Fruit fly (Drosophila melanogaster) whole organism, embryonic: ENCODE data around the gene CG32161.
A peak's percentile ranks its signal among the peaks of the same experiment; 100 is the strongest.

ENCODE experiments used
- Asciz ChIP-seq: fragments of 200-800 bp; sonication (Bioruptor generic); optimal IDR thresholded peaks from 2 replicates; lab custom pipeline; 2017; ENCODE audit warnings: missing biosample characterization, mild to moderate bottlenecking, missing genetic modification characterization, missing genetic modification reagents
- Awh ChIP-seq: fragments of 200-800 bp; sonication (Bioruptor generic); IDR thresholded peaks from 2 replicates; pipeline ENCODE4, ENCODE4 v1.3.6; 2022; ENCODE audit warnings: missing biosample characterization, missing genetic modification characterization
- Blimp-1 ChIP-seq: fragments of 200-800 bp; sonication (Bioruptor generic); optimal IDR thresholded peaks from 3 replicates; lab custom pipeline; 2018; ENCODE audit warnings: missing biosample characterization, missing genetic modification characterization, mild to moderate bottlenecking, moderate library complexity, missing genetic modification reagents
- BtbVII ChIP-seq: fragments of 200-800 bp; sonication (Bioruptor generic); optimal IDR thresholded peaks from 3 replicates; lab custom pipeline; 2017; ENCODE audit warnings: missing biosample characterization, mild to moderate bottlenecking, missing genetic modification characterization
- C15 ChIP-seq: fragments of 200-800 bp; sonication (Bioruptor generic); IDR thresholded peaks from 3 replicates; pipeline ENCODE4 v1.3.6; 2022; ENCODE audit warnings: missing biosample characterization, missing genetic modification characterization
- CG11093 ChIP-seq: fragments of 200-800 bp; sonication (Bioruptor generic); IDR thresholded peaks from 3 replicates; pipeline ENCODE4 v1.3.6; 2022; ENCODE audit warnings: missing biosample characterization, missing genetic modification characterization
- CG13296 ChIP-seq: fragments of 200-800 bp; sonication (Bioruptor generic); optimal IDR thresholded peaks from 3 replicates; lab custom pipeline; 2018; ENCODE audit warnings: missing biosample characterization, mild to moderate bottlenecking, missing genetic modification characterization
- CG14710 ChIP-seq: fragments of 200-800 bp; sonication (Bioruptor generic); optimal IDR thresholded peaks from 3 replicates; lab custom pipeline; 2019; ENCODE audit warnings: missing biosample characterization, mild to moderate bottlenecking, missing genetic modification characterization, moderate library complexity
- CG17802 ChIP-seq: fragments of 200-800 bp; sonication (Bioruptor generic); optimal IDR thresholded peaks from 2 replicates; lab custom pipeline; 2018; ENCODE audit warnings: missing biosample characterization, mild to moderate bottlenecking, missing genetic modification characterization, moderate library complexity
- CG17912 ChIP-seq: fragments of 200-800 bp; sonication (Bioruptor generic); optimal IDR thresholded peaks from 2 replicates; lab custom pipeline; 2018; ENCODE audit warnings: missing biosample characterization, mild to moderate bottlenecking, missing genetic modification characterization
- CG18011 ChIP-seq: fragments of 200-800 bp; sonication (Bioruptor generic); optimal IDR thresholded peaks from 2 replicates; lab custom pipeline; 2017; ENCODE audit warnings: missing biosample characterization, missing genetic modification characterization, mild to moderate bottlenecking, moderate library complexity, missing genotype
- CG1832 ChIP-seq: fragments of 200-800 bp; sonication (Bioruptor generic); optimal IDR thresholded peaks from 2 replicates; lab custom pipeline; 2017; ENCODE audit warnings: missing biosample characterization, mild to moderate bottlenecking, missing genetic modification characterization, inconsistent platforms
- CG2116 ChIP-seq: fragments of 200-800 bp; sonication (Bioruptor generic); optimal IDR thresholded peaks from 3 replicates; lab custom pipeline; 2018; ENCODE audit warnings: missing biosample characterization, mild to moderate bottlenecking, missing genetic modification characterization
- CG2120 ChIP-seq: fragments of 200-800 bp; sonication (Bioruptor generic); optimal IDR thresholded peaks from 3 replicates; lab custom pipeline; 2016; ENCODE audit warnings: missing biosample characterization, missing genetic modification characterization
- CG33213 ChIP-seq: fragments of 200-800 bp; sonication (Bioruptor generic); optimal IDR thresholded peaks from 3 replicates; lab custom pipeline; 2016; ENCODE audit warnings: missing biosample characterization, missing genetic modification characterization
- CG3995 ChIP-seq: fragments of 200-800 bp; sonication (Bioruptor generic); optimal IDR thresholded peaks from 3 replicates; lab custom pipeline; 2016; ENCODE audit warnings: missing biosample characterization, missing genetic modification characterization
- CG6175 ChIP-seq: fragments of 200-800 bp; sonication (Bioruptor generic); IDR thresholded peaks from 3 replicates; pipeline ENCODE4 v1.3.6; 2022; ENCODE audit warnings: missing biosample characterization, missing genetic modification characterization
- CG8924 ChIP-seq: fragments of 200-800 bp; optimal IDR thresholded peaks from 3 replicates; lab custom pipeline; 2019; ENCODE audit warnings: missing biosample characterization, mild to moderate bottlenecking, missing genetic modification characterization, moderate library complexity
- Dfd ChIP-seq, 2 experiments: fragments of >200 bp; optimal IDR thresholded peaks; 2 replicates each; lab custom pipeline; 2017; ENCODE audit warnings: missing biosample characterization in 2 of 2, missing genetic modification characterization in 2 of 2
- Dip2 ChIP-seq: fragments of 200-800 bp; sonication (Bioruptor generic); IDR thresholded peaks from 2 replicates; pipeline ENCODE4 v1.3.6; 2022; ENCODE audit warnings: missing biosample characterization, missing genetic modification characterization
- Dll ChIP-seq: fragments of 200-800 bp; sonication (Bioruptor generic); IDR thresholded peaks from 4 replicates; pipeline ENCODE4 v1.3.6; 2022; ENCODE audit warnings: missing biosample characterization, missing genetic modification characterization; ENCODE audit not compliant: partially characterized antibody
- Dp ChIP-seq: fragments of 200-800 bp; sonication (Bioruptor generic); optimal IDR thresholded peaks from 2 replicates; lab custom pipeline; 2018; ENCODE audit warnings: missing biosample characterization, mild to moderate bottlenecking, missing genetic modification characterization, moderate library complexity
- Elba2 ChIP-seq: fragments of 200-800 bp; sonication (Bioruptor generic); optimal IDR thresholded peaks from 3 replicates; lab custom pipeline; 2016; ENCODE audit warnings: missing biosample characterization, missing genetic modification characterization
- Rx ChIP-seq: fragments of 200-800 bp; sonication (Bioruptor generic); IDR thresholded peaks from 2 replicates; pipeline ENCODE4 v1.3.6; 2022; ENCODE audit warnings: missing biosample characterization, missing genetic modification characterization
- Sry-δ ChIP-seq: fragments of 200-800 bp; sonication (Bioruptor generic); optimal IDR thresholded peaks from 2 replicates; lab custom pipeline; 2016; ENCODE audit warnings: missing biosample characterization, missing genetic modification characterization
- Trl ChIP-seq, 3 experiments: fragments of >200 bp in 2 of 3; fragments of 200-800 bp in 1 of 3; sonication (Bioruptor generic) in 1 of 3; optimal IDR thresholded peaks; 2 replicates in 1 of 3; 3 replicates in 2 of 3; lab custom pipeline; 2016 to 2017; ENCODE audit warnings: missing biosample characterization in 1 of 3, missing genetic modification characterization in 1 of 3
- Usf ChIP-seq: fragments of 200-800 bp; sonication (Bioruptor generic); optimal IDR thresholded peaks from 2 replicates; lab custom pipeline; 2017; ENCODE audit warnings: missing genotype, missing biosample characterization, missing genetic modification characterization
- ato ChIP-seq: fragments of 200-800 bp; sonication (Bioruptor generic); IDR thresholded peaks from 2 replicates; pipeline ENCODE4 v1.3.6; 2022; ENCODE audit warnings: missing biosample characterization, missing genetic modification characterization; ENCODE audit not compliant: partially characterized antibody
- bab2 ChIP-seq: fragments of 200-800 bp; sonication (Bioruptor generic); optimal IDR thresholded peaks from 2 replicates; lab custom pipeline; 2016; ENCODE audit warnings: missing biosample characterization, missing genetic modification characterization
- cato ChIP-seq: fragments of 200-800 bp; sonication (Bioruptor generic); optimal IDR thresholded peaks from 2 replicates; lab custom pipeline; 2016; ENCODE audit warnings: missing biosample characterization, missing genetic modification characterization, borderline replicate concordance
- dati ChIP-seq: fragments of 200-800 bp; sonication (Bioruptor generic); IDR thresholded peaks from 2 replicates; pipeline ENCODE4 v1.3.6; 2022; ENCODE audit warnings: missing biosample characterization, missing genetic modification characterization
- dpn ChIP-seq, 2 experiments: fragments of 200-800 bp; sonication (Bioruptor generic); optimal IDR thresholded peaks; 3 replicates each; lab custom pipeline; 2016; ENCODE audit warnings: missing biosample characterization in 2 of 2, missing genetic modification characterization in 2 of 2
- eyg ChIP-seq: fragments of 200-800 bp; sonication (Bioruptor generic); optimal IDR thresholded peaks from 3 replicates; lab custom pipeline; 2016; ENCODE audit warnings: missing biosample characterization, missing genetic modification characterization
- fd3F ChIP-seq: fragments of 200-800 bp; sonication (Bioruptor generic); optimal IDR thresholded peaks from 2 replicates; lab custom pipeline; 2018; ENCODE audit warnings: missing biosample characterization, mild to moderate bottlenecking, missing genetic modification characterization, moderate library complexity
- fru ChIP-seq: fragments of >200 bp; optimal IDR thresholded peaks from 2 replicates; lab custom pipeline; 2017
- gfzf ChIP-seq: fragments of 200-800 bp; sonication (Bioruptor generic); optimal IDR thresholded peaks from 2 replicates; lab custom pipeline; 2016; ENCODE audit warnings: missing biosample characterization, mild to moderate bottlenecking, missing genetic modification characterization, moderate library complexity
- hkb ChIP-seq, 2 experiments: fragments of 200-800 bp in 1 of 2; fragments of >200 bp in 1 of 2; sonication (Bioruptor generic) in 1 of 2; IDR thresholded peaks in 1 of 2; optimal IDR thresholded peaks in 1 of 2; 2 replicates each; pipeline versions ENCODE4 v1.3.6 to Lab custom; 2017 to 2022; ENCODE audit warnings: missing biosample characterization in 1 of 2, missing genetic modification characterization in 1 of 2
- inv ChIP-seq: fragments of 200-800 bp; sonication (Bioruptor generic); IDR thresholded peaks from 2 replicates; pipeline ENCODE4 v1.3.6; 2022; ENCODE audit warnings: missing biosample characterization, missing genetic modification characterization; ENCODE audit not compliant: partially characterized antibody
- knrl ChIP-seq: fragments of 200-800 bp; sonication (Bioruptor generic); IDR thresholded peaks from 3 replicates; pipeline ENCODE4 v1.3.6; 2022; ENCODE audit warnings: missing biosample characterization, missing genetic modification characterization; ENCODE audit not compliant: partially characterized antibody
- lilli ChIP-seq: fragments of 200-800 bp; sonication (Bioruptor generic); optimal IDR thresholded peaks from 3 replicates; lab custom pipeline; 2016; ENCODE audit warnings: missing biosample characterization, missing genetic modification characterization
- lov ChIP-seq, 2 experiments: fragments of 200-800 bp in 1 of 2; fragments of >200 bp in 1 of 2; sonication (Bioruptor generic) in 1 of 2; IDR thresholded peaks in 1 of 2; optimal IDR thresholded peaks in 1 of 2; 2 replicates in 1 of 2; 3 replicates in 1 of 2; pipeline versions ENCODE4 v1.3.6 to Lab custom; 2017 to 2022; ENCODE audit warnings: missing biosample characterization in 1 of 2, missing genetic modification characterization in 1 of 2
- mld ChIP-seq: fragments of 200-800 bp; sonication (Bioruptor generic); IDR thresholded peaks from 3 replicates; pipeline ENCODE4 v1.3.6; 2022; ENCODE audit warnings: missing biosample characterization, missing genetic modification characterization; ENCODE audit not compliant: partially characterized antibody
- pan ChIP-seq, 4 experiments: fragments of >200 bp in 3 of 4; fragments of 200-800 bp in 1 of 4; sonication (Bioruptor generic) in 1 of 4; optimal IDR thresholded peaks in 3 of 4; IDR thresholded peaks in 1 of 4; 2 replicates each; pipeline versions ENCODE4 v1.3.6 to Lab custom; 2017 to 2022; ENCODE audit warnings: missing biosample characterization in 2 of 4, missing genetic modification characterization in 2 of 4, mixed read lengths in 1 of 4
- pros ChIP-seq: fragments of 200-800 bp; sonication (Bioruptor generic); optimal IDR thresholded peaks from 3 replicates; lab custom pipeline; 2019; ENCODE audit warnings: missing biosample characterization, mild to moderate bottlenecking, missing genetic modification characterization, moderate library complexity
- pzg ChIP-seq: fragments of 200-800 bp; sonication (Bioruptor generic); optimal IDR thresholded peaks from 3 replicates; lab custom pipeline; 2018; ENCODE audit warnings: missing biosample characterization, mild to moderate bottlenecking, missing genetic modification characterization, moderate library complexity
- slou ChIP-seq: fragments of 200-800 bp; sonication (Bioruptor generic); optimal IDR thresholded peaks from 3 replicates; lab custom pipeline; 2016; ENCODE audit warnings: missing biosample characterization, missing genetic modification characterization
- slp2 ChIP-seq: fragments of 200-800 bp; sonication (Bioruptor generic); optimal IDR thresholded peaks from 2 replicates; lab custom pipeline; 2016; ENCODE audit warnings: missing biosample characterization, missing genetic modification characterization
- tll ChIP-seq, 2 experiments: fragments of 200-800 bp in 1 of 2; fragments of >200 bp in 1 of 2; sonication (Bioruptor generic) in 1 of 2; optimal IDR thresholded peaks; 2 replicates each; lab custom pipeline; 2017 to 2019; ENCODE audit warnings: missing biosample characterization in 2 of 2, missing genetic modification characterization in 2 of 2, mild to moderate bottlenecking in 1 of 2, moderate library complexity in 1 of 2

CG32161 gene

DNA sequence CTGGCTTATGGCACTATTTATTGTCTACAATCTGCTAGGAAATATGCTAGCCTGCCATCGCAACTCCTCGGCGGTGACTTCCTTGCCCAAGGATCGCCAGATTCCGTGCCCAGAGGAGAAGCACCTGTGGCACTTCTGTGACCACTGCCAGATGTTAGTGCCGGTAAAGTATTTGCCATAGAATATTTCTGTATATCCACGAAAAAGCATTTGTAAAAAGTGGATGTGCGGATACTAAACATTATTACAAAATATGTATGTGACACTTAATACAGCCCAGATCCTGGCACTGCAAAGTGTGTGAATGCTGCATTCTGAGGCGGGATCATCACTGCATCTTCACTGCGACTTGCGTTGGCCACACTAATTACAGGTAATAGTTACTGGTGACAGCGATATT is 14.9 kb downstream of the CG32161 start (continued):
- TF ChIP-seq Trl (optimal IDR thresholded peaks at IDR 0.05; lab: Kevin White, UChicago) (no peak), Trl (GFP tag; optimal IDR thresholded peaks at IDR 0.05; lab: Kevin White, UChicago) (no peak), mld (GFP tag; lab: Robert Waterston, UW) (no peak), bab2 (GFP tag; lab: Kevin White, UChicago) (no peak), pan (optimal IDR thresholded peaks at IDR 0.05; lab: Kevin White, UChicago) (no peak), pan (GFP tag; optimal IDR thresholded peaks at IDR 0.05 in 1 of 2, IDR thresholded peaks at IDR 0.05 in 1 of 2) (no peak), Dip2 (GFP tag; lab: Robert Waterston, UW) (no peak), lilli (no peak), CG6175 (GFP tag; lab: Robert Waterston, UW) (no peak), lov (optimal IDR thresholded peaks at IDR 0.05; lab: Kevin White, UChicago) (no peak), lov (GFP tag; IDR thresholded peaks at IDR 0.05; lab: Robert Waterston, UW) (no peak), pros (no peak), Asciz (GFP tag; lab: Kevin White, UChicago) (no peak), dati (GFP tag; lab: Robert Waterston, UW) (no peak), CG14710 (peak; percentile 49), CG3995 (GFP tag; lab: Kevin White, UChicago) (peak; percentile 30), cato (GFP tag; lab: Kevin White, UChicago) (no peak), Elba2 (peak; percentile 50), tll (GFP tag; optimal IDR thresholded peaks at IDR 0.05; lab: Kevin White, UChicago) (peak in 1 of 2 experiments; percentile 94), eyg (no peak), Awh (no peak), ato (GFP tag; lab: Robert Waterston, UW) (no peak), BtbVII (no peak), CG1832 (GFP tag; lab: Kevin White, UChicago) (no peak), slou (no peak), Dp (no peak), inv (GFP tag; lab: Robert Waterston, UW) (no peak), Sry-δ (peak; percentile 31), fru (no peak), CG33213 (GFP tag; lab: Kevin White, UChicago) (peak; percentile 8), CG17802 (tag; lab: Kevin White, UChicago) (peak; percentile 63), CG2116 (GFP tag; lab: Kevin White, UChicago) (peak; percentile 13), Dll (GFP tag; lab: Robert Waterston, UW) (no peak), Dfd (GFP tag; optimal IDR thresholded peaks at IDR 0.05; lab: Kevin White, UChicago) (peak in 1 of 2 experiments; percentile 89), CG13296 (GFP tag; lab: Kevin White, UChicago) (no peak), CG2120 (GFP tag; lab: Kevin White, UChicago) (no peak), Usf (no peak), CG8924 (tag; lab: Kevin White, UChicago) (no peak), CG11093 (GFP tag; lab: Robert Waterston, UW) (no peak), gfzf (GFP tag; lab: Kevin White, UChicago) (peak; percentile 62), fd3F (GFP tag; lab: Kevin White, UChicago) (no peak), dpn (GFP tag; optimal IDR thresholded peaks at IDR 0.05; lab: Kevin White, UChicago) (no peak), C15 (GFP tag; lab: Robert Waterston, UW) (no peak), CG18011 (GFP tag; lab: Kevin White, UChicago) (no peak), pzg (GFP tag; lab: Kevin White, UChicago) (peak; percentile 4), knrl (GFP tag; lab: Robert Waterston, UW) (no peak), Rx (GFP tag; lab: Robert Waterston, UW) (no peak), Blimp-1 (no peak), hkb (optimal IDR thresholded peaks at IDR 0.05; lab: Kevin White, UChicago) (no peak), hkb (GFP tag; IDR thresholded peaks at IDR 0.05; lab: Robert Waterston, UW) (no peak), slp2 (no peak), CG17912 (GFP tag; lab: Kevin White, UChicago) (no peak)
